ENCODE assay signal across 2 fruit fly cellular contexts in the genomic region with DNA sequence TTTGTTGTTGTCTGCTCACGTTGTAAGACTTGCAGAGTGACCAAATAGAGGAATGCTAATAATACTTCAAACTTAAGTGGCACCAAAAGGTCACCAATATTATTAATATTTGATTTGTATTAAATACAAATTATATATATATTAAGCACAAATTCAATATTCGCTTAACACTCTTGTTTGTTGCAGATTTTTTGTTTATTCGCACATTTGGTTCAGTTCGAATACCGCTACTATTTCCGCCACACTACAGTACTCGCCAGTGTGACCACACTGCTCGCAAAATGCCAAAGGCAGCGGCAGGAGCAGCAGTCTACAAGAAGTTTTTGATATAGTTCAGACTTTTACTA.
TF ChIP-seq lines count a peak whose summit lies in the region.

Gene Max, minus strand, starts transcription at position 44 of the 347 bp plus-strand sequence.

TF ChIP-seq in whole organism, embryonic, 481 proteins besides CTCF, POLR2A, EP300 and RAD21 (continued from another document and continues in another):
- TF ChIP-seq gcm (GFP tag; optimal IDR thresholded peaks at IDR 0.05; lab: Kevin White, UChicago) (peak; percentile 66), Side (GFP tag; optimal IDR thresholded peaks at IDR 0.05; lab: Kevin White, UChicago) (no peak), Nf-YC (tag; optimal IDR thresholded peaks at IDR 0.05; lab: Kevin White, UChicago) (no peak), CG3163 (GFP tag; optimal IDR thresholded peaks at IDR 0.05; lab: Kevin White, UChicago) (no peak), Hsf (GFP tag; optimal IDR thresholded peaks at IDR 0.05; lab: Kevin White, UChicago) (peak; percentile 54), CG6254 (GFP tag; optimal IDR thresholded peaks at IDR 0.05; lab: Kevin White, UChicago) (no peak), Dip3 (GFP tag; optimal IDR thresholded peaks at IDR 0.05; lab: Kevin White, UChicago) (no peak), Camta (GFP tag; optimal IDR thresholded peaks at IDR 0.05; lab: Kevin White, UChicago) (no peak), ap (GFP tag; IDR thresholded peaks at IDR 0.05; lab: Robert Waterston, UW) (peak; percentile 48), CG18764 (GFP tag; optimal IDR thresholded peaks at IDR 0.05; lab: Kevin White, UChicago) (peak; percentile 70), CG15269 (tag; optimal IDR thresholded peaks at IDR 0.05; lab: Kevin White, UChicago) (peak; percentile 82), CG2678 (tag; optimal IDR thresholded peaks at IDR 0.05; lab: Kevin White, UChicago) (peak; percentile 80), Oli (tag; optimal IDR thresholded peaks at IDR 0.05; lab: Kevin White, UChicago) (peak; percentile 47), insv (GFP tag; optimal IDR thresholded peaks at IDR 0.05; lab: Kevin White, UChicago) (peak in 1 of 2 experiments; percentile 37), bbx (GFP tag; IDR thresholded peaks at IDR 0.05; lab: Robert Waterston, UW; ENCODE audit: partially characterized antibody) (no peak), CG30020 (tag; optimal IDR thresholded peaks at IDR 0.05; lab: Kevin White, UChicago) (peak; percentile 76), CG15601 (tag; optimal IDR thresholded peaks at IDR 0.05; lab: Kevin White, UChicago) (peak; percentile 72), Ptx1 (GFP tag; IDR thresholded peaks at IDR 0.05; lab: Robert Waterston, UW) (peak; percentile 67), CG12219 (GFP tag; optimal IDR thresholded peaks at IDR 0.05; lab: Kevin White, UChicago) (peak; percentile 44), CG18262 (tag; optimal IDR thresholded peaks at IDR 0.05; lab: Kevin White, UChicago) (peak; percentile 72), corto (GFP tag; optimal IDR thresholded peaks at IDR 0.05; lab: Kevin White, UChicago) (no peak), B-H2 (GFP tag; optimal IDR thresholded peaks at IDR 0.05; lab: Kevin White, UChicago) (peak; percentile 82), z (GFP tag; IDR thresholded peaks at IDR 0.05; lab: Robert Waterston, UW) (no peak), CG43689 (GFP tag; IDR thresholded peaks at IDR 0.05; lab: Robert Waterston, UW) (no peak), wor (GFP tag; IDR thresholded peaks at IDR 0.05; lab: Robert Waterston, UW) (0 out of 2 replicates have a peak, but pooled peaks have one; percentile 17), pnt (GFP tag; optimal IDR thresholded peaks at IDR 0.05; lab: Kevin White, UChicago) (peak; percentile 33), tx (GFP tag; optimal IDR thresholded peaks at IDR 0.05; lab: Kevin White, UChicago) (no peak), dati (GFP tag; IDR thresholded peaks at IDR 0.05; lab: Robert Waterston, UW) (no peak), knrl (GFP tag; IDR thresholded peaks at IDR 0.05; lab: Robert Waterston, UW; ENCODE audit: partially characterized antibody) (no peak), abd-A (tag; optimal IDR thresholded peaks at IDR 0.05; lab: Kevin White, UChicago) (no peak), ttk (GFP tag; IDR thresholded peaks at IDR 0.05; lab: Robert Waterston, UW) (0 out of 2 replicates have a peak, but pooled peaks have one; percentile 31), nmo (GFP tag; optimal IDR thresholded peaks at IDR 0.05; lab: Kevin White, UChicago) (peak; percentile 82), Gsc (GFP tag; IDR thresholded peaks at IDR 0.05; lab: Robert Waterston, UW) (no peak), fd96Cb (tag; optimal IDR thresholded peaks at IDR 0.05; lab: Kevin White, UChicago) (peak; percentile 56), CG12769 (tag; optimal IDR thresholded peaks at IDR 0.05; lab: Kevin White, UChicago) (peak; percentile 84), onecut (GFP tag; IDR thresholded peaks at IDR 0.05; lab: Robert Waterston, UW) (peak; percentile 46), Asciz (GFP tag; optimal IDR thresholded peaks at IDR 0.05; lab: Kevin White, UChicago) (no peak), D (optimal IDR thresholded peaks at IDR 0.05; lab: Kevin White, UChicago) (no peak), D (GFP tag; optimal IDR thresholded peaks at IDR 0.05; lab: Kevin White, UChicago) (no peak), CG12391 (tag; optimal IDR thresholded peaks at IDR 0.05; lab: Kevin White, UChicago) (peak; percentile 90), pfk (GFP tag; optimal IDR thresholded peaks at IDR 0.05; lab: Kevin White, UChicago) (no peak), CG17912 (GFP tag; optimal IDR thresholded peaks at IDR 0.05; lab: Kevin White, UChicago) (peak; percentile 50), sisA (GFP tag; IDR thresholded peaks at IDR 0.05; lab: Robert Waterston, UW) (peak; percentile 42), kni (GFP tag; optimal IDR thresholded peaks at IDR 0.05; lab: Kevin White, UChicago) (no peak), CG4328 (GFP tag; optimal IDR thresholded peaks at IDR 0.05; lab: Kevin White, UChicago) (peak; percentile 52), Meics (GFP tag; optimal IDR thresholded peaks at IDR 0.05; lab: Kevin White, UChicago) (peak; percentile 71), CG7357 (GFP tag; IDR thresholded peaks at IDR 0.05; lab: Robert Waterston, UW) (peak; percentile 40; the same call in 1 of the 3 replicates), CG34224 (GFP tag; IDR thresholded peaks at IDR 0.05; lab: Robert Waterston, UW; ENCODE audit: partially characterized antibody) (no peak), run (tag; optimal IDR thresholded peaks at IDR 0.05; lab: Kevin White, UChicago) (no peak), repo (GFP tag; optimal IDR thresholded peaks at IDR 0.05; lab: Kevin White, UChicago) (no peak), YL-1 (GFP tag; optimal IDR thresholded peaks at IDR 0.05; lab: Kevin White, UChicago) (peak; percentile 92), Rx (GFP tag; IDR thresholded peaks at IDR 0.05; lab: Robert Waterston, UW) (peak; percentile 53), ranshi (GFP tag; IDR thresholded peaks at IDR 0.05; lab: Robert Waterston, UW) (peak; percentile 59; the same call in 1 of the 2 replicates), HLHmδ (GFP tag; optimal IDR thresholded peaks at IDR 0.05; lab: Kevin White, UChicago) (no peak), CG4617 (GFP tag; optimal IDR thresholded peaks at IDR 0.05; lab: Kevin White, UChicago; ENCODE audit: borderline replicate concordance) (peak; percentile 87), al (GFP tag; IDR thresholded peaks at IDR 0.05; lab: Robert Waterston, UW) (0 out of 2 replicates have a peak, but pooled peaks have one; percentile 41), CG32772 (GFP tag; IDR thresholded peaks at IDR 0.05; lab: Robert Waterston, UW) (0 out of 2 replicates have a peak, but pooled peaks have one; percentile 45), C15 (GFP tag; IDR thresholded peaks at IDR 0.05; lab: Robert Waterston, UW) (0 out of 3 replicates have a peak, but pooled peaks have one; percentile 16), Mad (GFP tag; optimal IDR thresholded peaks at IDR 0.05; lab: Kevin White, UChicago) (peak; percentile 36), Fer3 (tag; optimal IDR thresholded peaks at IDR 0.05; lab: Kevin White, UChicago) (peak; percentile 74), sens-2 (GFP tag; IDR thresholded peaks at IDR 0.05; lab: Robert Waterston, UW) (0 out of 2 replicates have a peak, but pooled peaks have one; percentile 20), CG14667 (GFP tag; IDR thresholded peaks at IDR 0.05; lab: Robert Waterston, UW) (peak; percentile 58)

TF ChIP-seq in whole organism, prepupa, 60 proteins besides CTCF, POLR2A, EP300 and RAD21 (continued from another document):
- TF ChIP-seq Hr38 (GFP tag; optimal IDR thresholded peaks at IDR 0.05; lab: Kevin White, UChicago): no peak
- peak in 1 of 2 experiments; percentile 59 for TF ChIP-seq ss (GFP tag; optimal IDR thresholded peaks at IDR 0.05; lab: Kevin White, UChicago)
- peak; percentile 67 for TF ChIP-seq achi (GFP tag; optimal IDR thresholded peaks at IDR 0.05; lab: Kevin White, UChicago)
- TF ChIP-seq Ets21C (GFP tag; optimal IDR thresholded peaks at IDR 0.05; lab: Kevin White, UChicago): no peak
- peak; percentile 46 for TF ChIP-seq CG31627 (GFP tag; optimal IDR thresholded peaks at IDR 0.05; lab: Kevin White, UChicago)
- TF ChIP-seq CG34406 (GFP tag; optimal IDR thresholded peaks at IDR 0.05; lab: Kevin White, UChicago): peak; percentile 66
- TF ChIP-seq CG6792 (GFP tag; optimal IDR thresholded peaks at IDR 0.05; lab: Kevin White, UChicago): peak; percentile 46
- peak; percentile 58 for TF ChIP-seq Hr4 (GFP tag; optimal IDR thresholded peaks at IDR 0.05; lab: Kevin White, UChicago)
- no peak for TF ChIP-seq CG11294 (GFP tag; IDR thresholded peaks at IDR 0.05; lab: Robert Waterston, UW)
- TF ChIP-seq CG6276 (GFP tag; optimal IDR thresholded peaks at IDR 0.05; lab: Kevin White, UChicago): no peak
